Fruit fly (Drosophila melanogaster) whole organism, adult: Measurements from ENCODE around the gene CG32816.

Experiments
- CG12768 ChIP-seq: fragments of 200-800 bp; sonication (Bioruptor generic); optimal IDR thresholded peaks from 2 replicates; lab custom pipeline; 2017; ENCODE audit warnings: missing biosample characterization, missing genetic modification characterization, mild to moderate bottlenecking, moderate library complexity, missing genetic modification reagents
- CG7101 ChIP-seq: fragments of 200-800 bp; sonication (Bioruptor generic); optimal IDR thresholded peaks from 2 replicates; lab custom pipeline; 2018; ENCODE audit warnings: missing biosample characterization, mild to moderate bottlenecking, missing genetic modification characterization, moderate library complexity
- Hr96 ChIP-seq: fragments of 200-800 bp; sonication (Bioruptor generic); optimal IDR thresholded peaks from 2 replicates; lab custom pipeline; 2016; ENCODE audit warnings: missing biosample characterization, missing genetic modification characterization
- Mnt ChIP-seq: fragments of 200-800 bp; sonication (Bioruptor generic); optimal IDR thresholded peaks from 2 replicates; lab custom pipeline; 2016; ENCODE audit warnings: missing biosample characterization, mild to moderate bottlenecking, missing genetic modification characterization
- bab1 ChIP-seq: fragments of 200-800 bp; sonication (Bioruptor generic); optimal IDR thresholded peaks from 3 replicates; lab custom pipeline; 2019; ENCODE audit warnings: missing biosample characterization, mild to moderate bottlenecking, missing genetic modification characterization, moderate library complexity
- cic ChIP-seq: fragments of 200-800 bp; sonication (Bioruptor generic); optimal IDR thresholded peaks from 2 replicates; lab custom pipeline; 2017; ENCODE audit warnings: missing biosample characterization, mild to moderate bottlenecking, missing genetic modification characterization, moderate library complexity
- kay ChIP-seq: fragments of 200-800 bp; sonication (Bioruptor generic); peaks from one replicate; lab custom pipeline; 2016; ENCODE audit warnings: missing biosample characterization, missing genetic modification characterization, borderline replicate concordance
- ovo ChIP-seq: fragments of 200-800 bp; sonication (Bioruptor generic); optimal IDR thresholded peaks from 2 replicates; lab custom pipeline; 2016; ENCODE audit warnings: missing biosample characterization, missing genetic modification characterization
- pad ChIP-seq: fragments of 200-800 bp; sonication (Bioruptor generic); optimal IDR thresholded peaks from 3 replicates; lab custom pipeline; 2017; ENCODE audit warnings: missing biosample characterization, missing genetic modification characterization, mild to moderate bottlenecking, moderate library complexity, missing genetic modification reagents

DNA sequence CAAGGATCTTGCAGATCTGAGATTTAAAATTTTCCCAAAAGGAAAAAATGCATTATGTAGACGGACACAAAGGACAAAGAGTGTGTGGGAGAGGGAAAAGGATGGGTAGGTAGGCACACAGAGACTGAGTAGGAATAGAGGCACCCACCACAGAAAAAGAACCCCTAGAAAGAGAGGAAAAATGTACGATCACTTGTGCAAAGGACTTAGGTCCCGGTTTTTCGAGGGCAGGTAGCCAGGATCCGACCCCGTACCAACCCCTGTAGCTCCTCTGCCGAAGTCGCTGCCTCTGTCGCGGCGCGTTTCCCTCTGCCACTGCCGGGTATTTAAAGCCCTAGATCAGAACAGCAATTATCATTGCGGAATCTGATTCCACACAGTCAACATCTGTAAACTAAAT, 61.2 kb downstream of the CG32816 start:
- TF ChIP-seq Hr96 (GFP tag; lab: Kevin White, UChicago) (no peak), kay (no peak), bab1 (no peak), cic (GFP tag; lab: Kevin White, UChicago) (no peak), CG7101 (no peak), CG12768 (GFP tag; lab: Kevin White, UChicago) (no peak), Mnt (GFP tag; lab: Kevin White, UChicago) (no peak), pad (no peak), ovo (GFP tag; lab: Kevin White, UChicago) (no peak)
